Fruit fly (Drosophila melanogaster) whole organism, prepupa: ENCODE results near the gene CG31493.

Source experiments
- CG10631 ChIP-seq: fragments of 200-800 bp; sonication (Bioruptor generic); optimal IDR thresholded peaks from 2 replicates; lab custom pipeline; 2016; ENCODE audit warnings: missing biosample characterization, missing genetic modification characterization
- CG10669 ChIP-seq: fragments of 200-800 bp; sonication (Bioruptor generic); optimal IDR thresholded peaks from 3 replicates; lab custom pipeline; 2018; ENCODE audit warnings: missing biosample characterization, mild to moderate bottlenecking, missing genetic modification characterization, moderate library complexity
- CG11762 ChIP-seq: fragments of 200-800 bp; sonication (Bioruptor generic); optimal IDR thresholded peaks from 3 replicates; lab custom pipeline; 2016; ENCODE audit warnings: missing biosample characterization, missing genetic modification characterization; ENCODE audit not compliant: insufficient read depth
- CG4318 ChIP-seq: fragments of 200-800 bp; sonication (Bioruptor generic); optimal IDR thresholded peaks from 3 replicates; lab custom pipeline; 2017; ENCODE audit warnings: missing biosample characterization, mild to moderate bottlenecking, missing genetic modification characterization
- CG6854 ChIP-seq: fragments of 200-800 bp; sonication (Bioruptor generic); optimal IDR thresholded peaks from 2 replicates; lab custom pipeline; 2017; ENCODE audit warnings: missing biosample characterization, mild to moderate bottlenecking, missing genetic modification characterization
- CG7368 ChIP-seq: fragments of 200-800 bp; sonication (Bioruptor generic); optimal IDR thresholded peaks from 3 replicates; lab custom pipeline; 2016; ENCODE audit warnings: missing biosample characterization, missing genetic modification characterization
- CG8632 ChIP-seq: fragments of 200-800 bp; sonication (Bioruptor generic); optimal IDR thresholded peaks from 3 replicates; lab custom pipeline; 2016; ENCODE audit warnings: missing biosample characterization, missing genetic modification characterization
- Lpt ChIP-seq: fragments of 200-800 bp; sonication (Bioruptor generic); optimal IDR thresholded peaks from 3 replicates; lab custom pipeline; 2016; ENCODE audit warnings: missing biosample characterization, missing genetic modification characterization
- Sox14 ChIP-seq: fragments of 200-800 bp; sonication (Bioruptor generic); optimal IDR thresholded peaks from 3 replicates; lab custom pipeline; 2016; ENCODE audit warnings: missing biosample characterization, missing genetic modification characterization
- fkh ChIP-seq: fragments of 200-800 bp; sonication (Bioruptor generic); optimal IDR thresholded peaks from 3 replicates; lab custom pipeline; 2017; ENCODE audit warnings: missing biosample characterization, mild to moderate bottlenecking, missing genetic modification characterization, moderate library complexity
- lz ChIP-seq: fragments of 200-800 bp; sonication (Bioruptor generic); optimal IDR thresholded peaks from 3 replicates; lab custom pipeline; 2016; ENCODE audit warnings: missing biosample characterization, missing genetic modification characterization
- pdm3 ChIP-seq: fragments of 200-800 bp; sonication (Bioruptor generic); optimal IDR thresholded peaks from 3 replicates; lab custom pipeline; 2016; ENCODE audit warnings: missing biosample characterization, missing genetic modification characterization
- topi ChIP-seq: fragments of 200-800 bp; sonication (Bioruptor generic); optimal IDR thresholded peaks from 3 replicates; lab custom pipeline; 2016; ENCODE audit warnings: missing biosample characterization, missing genetic modification characterization

- TF ChIP-seq pdm3 (GFP tag; lab: Kevin White, UChicago) (no peak), topi (GFP tag; lab: Kevin White, UChicago) (no peak), Sox14 (GFP tag; lab: Kevin White, UChicago) (no peak), CG10631 (GFP tag; lab: Kevin White, UChicago) (no peak), CG6854 (GFP tag; lab: Kevin White, UChicago) (no peak), CG7368 (GFP tag; lab: Kevin White, UChicago) (no peak), CG8632 (GFP tag; lab: Kevin White, UChicago) (no peak), Lpt (GFP tag; lab: Kevin White, UChicago) (no peak), CG10669 (GFP tag; lab: Kevin White, UChicago) (no peak), CG4318 (GFP tag; lab: Kevin White, UChicago) (no peak), CG11762 (GFP tag; lab: Kevin White, UChicago) (no peak), fkh (GFP tag; lab: Kevin White, UChicago) (no peak), lz (GFP tag; lab: Kevin White, UChicago) (no peak)
Measured at dm6 chr3R:7105503-7106164, 25.7 kb upstream of the CG31493 start.
